Worm (Caenorhabditis elegans) whole organism, L2 larva: ENCODE results near the gene memi-2.
A peak's percentile ranks its signal among the peaks of the same experiment; 100 is the strongest.

Experiments
- C34F6.9 ChIP-seq: fragments of 150-350 bp; optimal IDR thresholded peaks from 2 replicates; lab custom pipeline; 2014; ENCODE audit warnings: missing biosample characterization, missing genetic modification characterization
- egl-27 ChIP-seq: sonication (generic microtip); optimal IDR thresholded peaks from 3 replicates; lab custom pipeline; 2017; ENCODE audit warnings: missing biosample characterization, missing genetic modification reagents, missing genetic modification characterization
- elt-1 ChIP-seq: fragments of 150-350 bp; optimal IDR thresholded peaks from 2 replicates; lab custom pipeline; 2014; ENCODE audit warnings: missing biosample characterization, missing genetic modification characterization
- lsy-2 ChIP-seq, 2 experiments: fragments of 150-350 bp in 1 of 2; sonication (generic microtip) in 1 of 2; optimal IDR thresholded peaks; 2 replicates each; lab custom pipeline; 2014 to 2017; ENCODE audit warnings: missing biosample characterization in 2 of 2, missing genetic modification characterization in 2 of 2
- mab-5 ChIP-seq: fragments of 150-350 bp; optimal IDR thresholded peaks from 2 replicates; lab custom pipeline; 2014; ENCODE audit warnings: missing biosample characterization, missing genetic modification characterization
- ztf-1 ChIP-seq: fragments of 200-800 bp; sonication (Bioruptor generic); conservative IDR thresholded peaks from 2 replicates; pipeline ENCODE4 v1.3.6; 2022; ENCODE audit warnings: missing genetic modification characterization, missing compliant biosample characterization

- no peak for TF ChIP-seq ztf-1 (GFP tag; lab: Robert Waterston, UW)
- no peak for TF ChIP-seq mab-5 (tag; lab: Kevin White, UChicago)
- TF ChIP-seq lsy-2 (tag; optimal IDR thresholded peaks at IDR 0.05; lab: Kevin White, UChicago) = peak in 1 of 2 experiments; percentile 18
- TF ChIP-seq egl-27 (tag; lab: Kevin White, UChicago) = no peak
- no peak for TF ChIP-seq elt-1
- TF ChIP-seq C34F6.9 (tag; lab: Kevin White, UChicago) = no peak
Observed at ce11 chrIV:13396375-13396774, 3.9 kb downstream of the memi-2 start.
